Fruit fly (Drosophila melanogaster): ENCODE measurements around the gene per.

DNA sequence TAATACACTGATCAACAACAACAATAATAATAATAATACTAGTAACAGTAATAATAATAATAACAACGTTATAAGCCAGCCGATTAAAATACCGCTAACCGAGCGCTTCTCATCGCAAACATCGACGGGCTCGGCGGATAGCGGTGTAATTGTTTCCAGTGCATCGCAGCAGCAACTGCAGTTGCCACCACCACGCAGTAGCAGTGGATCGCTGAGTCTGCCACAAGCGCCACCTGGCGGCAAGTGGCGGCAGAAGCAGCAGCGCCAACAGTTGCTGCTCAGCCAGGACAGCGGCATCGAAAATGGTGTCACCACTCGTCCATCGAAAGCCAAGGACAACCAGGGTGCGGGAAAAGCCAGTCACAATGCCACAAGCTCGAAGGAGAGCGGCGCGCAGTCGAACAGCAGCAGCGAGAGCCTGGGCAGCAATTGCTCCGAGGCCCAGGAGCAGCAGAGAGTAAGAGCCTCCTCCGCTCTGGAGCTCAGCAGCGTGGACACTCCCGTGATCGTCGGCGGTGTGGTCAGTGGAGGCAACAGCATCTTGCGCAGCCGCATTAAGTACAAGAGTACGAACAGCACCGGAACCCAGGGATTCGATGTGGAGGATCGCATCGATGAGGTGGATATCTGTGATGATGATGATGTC is 25.8 kb upstream of the per start:
- no peak for TF ChIP-seq Hnf4 (GFP tag; optimal IDR thresholded peaks at IDR 0.05)
- no peak for TF ChIP-seq HLH106 (tag; optimal IDR thresholded peaks at IDR 0.05)
- TF ChIP-seq fru (GFP tag; optimal IDR thresholded peaks at IDR 0.05) = peak; percentile 13
- no peak for TF ChIP-seq Mio (GFP tag; optimal IDR thresholded peaks at IDR 0.05)
- TF ChIP-seq OdsH (GFP tag; optimal IDR thresholded peaks at IDR 0.05) = no peak
- no peak for TF ChIP-seq pan (optimal IDR thresholded peaks at IDR 0.05)
- TF ChIP-seq usp (GFP tag; optimal IDR thresholded peaks at IDR 0.05) = no peak
- no peak for TF ChIP-seq tai (GFP tag; optimal IDR thresholded peaks at IDR 0.05)
- TF ChIP-seq Hr78 (GFP tag; optimal IDR thresholded peaks at IDR 0.05) = no peak
- TF ChIP-seq Dif (GFP tag; optimal IDR thresholded peaks at IDR 0.05; ENCODE audit: partially characterized antibody) = no peak

Measured in whole organism, wandering third instar larva.